Worm (Caenorhabditis elegans) whole organism, midembryonic: ENCODE results near the gene mut-14.

ENCODE experiments used
- T22C8.4 ChIP-seq: fragments of 200-800 bp; sonication (Bioruptor generic); IDR thresholded peaks from 2 replicates; pipeline ENCODE4 v1.3.6; 2022; ENCODE audit warnings: missing genetic modification characterization, missing compliant biosample characterization
- cog-1 ChIP-seq: sonication (generic microtip); optimal IDR thresholded peaks from 2 replicates; lab custom pipeline; 2016; ENCODE audit warnings: missing genetic modification characterization, missing compliant biosample characterization
- flt-1 ChIP-seq: fragments of 200-800 bp; sonication (Bioruptor generic); IDR thresholded peaks from 2 replicates; pipeline ENCODE4 v1.3.6; 2022; ENCODE audit warnings: missing genetic modification characterization, missing compliant biosample characterization
- klf-2 ChIP-seq: fragments of 200-800 bp; sonication (Bioruptor generic); conservative IDR thresholded peaks from 2 replicates; pipeline ENCODE4 v1.3.6; 2022; ENCODE audit warnings: missing genetic modification reagents, missing genetic modification characterization, missing compliant biosample characterization
- tab-1 ChIP-seq: fragments of 200-800 bp; sonication (Bioruptor generic); IDR thresholded peaks from 2 replicates; pipeline ENCODE4 v1.3.6; 2022; ENCODE audit warnings: missing genetic modification characterization, missing compliant biosample characterization
- ztf-29 ChIP-seq: fragments of 200-800 bp; sonication (Bioruptor generic); IDR thresholded peaks from 2 replicates; pipeline ENCODE4 v1.3.6; 2022; ENCODE audit warnings: missing genetic modification reagents, missing genetic modification characterization, missing compliant biosample characterization

ce11 chrV:5651905-5652304 lies 8.6 kb downstream of the mut-14 start:
- no peak for TF ChIP-seq tab-1
- TF ChIP-seq T22C8.4 (GFP tag; lab: Robert Waterston, UW): no peak
- no peak for TF ChIP-seq klf-2 (GFP tag; lab: Robert Waterston, UW)
- no peak for TF ChIP-seq ztf-29 (GFP tag; lab: Robert Waterston, UW)
- TF ChIP-seq cog-1 (tag; lab: Kevin White, UChicago): no peak
- TF ChIP-seq flt-1 (GFP tag; lab: Robert Waterston, UW): no peak
